Fruit fly (Drosophila melanogaster) whole organism, embryonic: ENCODE measurements around the gene Ugt301D1.

Experiments
- ATbp ChIP-seq: fragments of 200-800 bp; sonication (Bioruptor generic); optimal IDR thresholded peaks from 2 replicates; lab custom pipeline; 2017; ENCODE audit warnings: missing biosample characterization, mild to moderate bottlenecking, missing genetic modification characterization, missing genetic modification reagents
- CG10462 ChIP-seq: fragments of 200-800 bp; sonication (Bioruptor generic); optimal IDR thresholded peaks from 2 replicates; lab custom pipeline; 2016; ENCODE audit warnings: missing biosample characterization, missing genetic modification characterization
- CG11504 ChIP-seq: fragments of 200-800 bp; sonication (Bioruptor generic); optimal IDR thresholded peaks from 3 replicates; lab custom pipeline; 2019; ENCODE audit warnings: missing biosample characterization, mild to moderate bottlenecking, missing genetic modification characterization, moderate library complexity
- CG12236 ChIP-seq: fragments of 200-800 bp; sonication (Bioruptor generic); optimal IDR thresholded peaks from 2 replicates; lab custom pipeline; 2016; ENCODE audit warnings: missing biosample characterization, missing genetic modification characterization
- CG12391 ChIP-seq: fragments of 200-800 bp; sonication (Bioruptor generic); optimal IDR thresholded peaks from 3 replicates; lab custom pipeline; 2018; ENCODE audit warnings: missing biosample characterization, mild to moderate bottlenecking, missing genetic modification characterization, moderate library complexity
- CG13424 ChIP-seq: fragments of 200-800 bp; sonication (Bioruptor generic); optimal IDR thresholded peaks from 2 replicates; lab custom pipeline; 2019; ENCODE audit warnings: missing biosample characterization, mild to moderate bottlenecking, missing genetic modification characterization, moderate library complexity
- CG1529 ChIP-seq: fragments of 200-800 bp; sonication (Bioruptor generic); optimal IDR thresholded peaks from 3 replicates; lab custom pipeline; 2018; ENCODE audit warnings: missing biosample characterization, missing genetic modification characterization
- CG1602 ChIP-seq: fragments of 200-800 bp; sonication (Bioruptor generic); optimal IDR thresholded peaks from 3 replicates; lab custom pipeline; 2016; ENCODE audit warnings: missing biosample characterization, missing genetic modification characterization
- CG17328 ChIP-seq: fragments of 200-800 bp; sonication (Bioruptor generic); IDR thresholded peaks from 2 replicates; pipeline ENCODE4 v1.3.6; 2022; ENCODE audit warnings: missing biosample characterization, missing genetic modification characterization
- CG17359 ChIP-seq: fragments of 200-800 bp; sonication (Bioruptor generic); optimal IDR thresholded peaks from 3 replicates; lab custom pipeline; 2018; ENCODE audit warnings: missing biosample characterization, mild to moderate bottlenecking, missing genetic modification characterization, moderate library complexity
- CG17385 ChIP-seq: fragments of 200-800 bp; sonication (Bioruptor generic); optimal IDR thresholded peaks from 3 replicates; lab custom pipeline; 2018; ENCODE audit warnings: missing biosample characterization, mild to moderate bottlenecking, missing genetic modification characterization
- CG33557 ChIP-seq: fragments of 200-800 bp; sonication (Bioruptor generic); optimal IDR thresholded peaks from 2 replicates; lab custom pipeline; 2019; ENCODE audit warnings: missing biosample characterization, mild to moderate bottlenecking, missing genetic modification characterization, moderate library complexity
- CG4424 ChIP-seq: fragments of 200-800 bp; sonication (Bioruptor generic); optimal IDR thresholded peaks from 3 replicates; lab custom pipeline; 2016; ENCODE audit warnings: missing biosample characterization, missing genetic modification characterization
- CG6689 ChIP-seq: fragments of 200-800 bp; sonication (Bioruptor generic); IDR thresholded peaks from 2 replicates; pipeline ENCODE4 v1.3.6; 2022; ENCODE audit warnings: missing biosample characterization, missing genetic modification characterization
- CG6791 ChIP-seq: fragments of 200-800 bp; sonication (Bioruptor generic); IDR thresholded peaks from 3 replicates; pipeline ENCODE4 v1.3.6; 2022; ENCODE audit warnings: missing biosample characterization, missing genetic modification characterization; ENCODE audit not compliant: partially characterized antibody
- CG7271 ChIP-seq: fragments of 200-800 bp; sonication (Bioruptor generic); optimal IDR thresholded peaks from 2 replicates; lab custom pipeline; 2018; ENCODE audit warnings: missing biosample characterization, mild to moderate bottlenecking, missing genetic modification characterization, moderate library complexity
- CG7963 ChIP-seq: fragments of 200-800 bp; sonication (Bioruptor generic); IDR thresholded peaks from 3 replicates; pipeline ENCODE4 v1.3.6; 2022; ENCODE audit warnings: missing biosample characterization, missing genetic modification characterization; ENCODE audit not compliant: partially characterized antibody
- CG8388 ChIP-seq: fragments of 200-800 bp; sonication (Bioruptor generic); optimal IDR thresholded peaks from 2 replicates; lab custom pipeline; 2019; ENCODE audit warnings: missing biosample characterization, mild to moderate bottlenecking, missing genetic modification characterization, moderate library complexity
- CHES-1-like ChIP-seq: fragments of 200-800 bp; sonication (Bioruptor generic); optimal IDR thresholded peaks from 2 replicates; lab custom pipeline; 2016; ENCODE audit warnings: missing biosample characterization, missing genetic modification characterization
- Camta ChIP-seq: fragments of 200-800 bp; sonication (Bioruptor generic); optimal IDR thresholded peaks from 2 replicates; lab custom pipeline; 2016; ENCODE audit warnings: missing biosample characterization, missing genetic modification characterization
- CoRest ChIP-seq: fragments of 200-800 bp; sonication (Bioruptor generic); optimal IDR thresholded peaks from 3 replicates; lab custom pipeline; 2018; ENCODE audit warnings: missing biosample characterization, mild to moderate bottlenecking, missing genetic modification characterization, moderate library complexity
- Deaf1 ChIP-seq: fragments of 200-800 bp; optimal IDR thresholded peaks from 3 replicates; lab custom pipeline; 2019; ENCODE audit warnings: missing biosample characterization, mild to moderate bottlenecking, missing genetic modification characterization, moderate library complexity
- Hey ChIP-seq: fragments of 200-800 bp; sonication (Bioruptor generic); optimal IDR thresholded peaks from 3 replicates; lab custom pipeline; 2018; ENCODE audit warnings: missing biosample characterization, mild to moderate bottlenecking, missing genetic modification characterization
- Mad ChIP-seq: fragments of 200-800 bp; sonication (Bioruptor generic); optimal IDR thresholded peaks from 2 replicates; lab custom pipeline; 2016; ENCODE audit warnings: missing biosample characterization, missing genetic modification characterization
- Med ChIP-seq: fragments of 200-800 bp; sonication (Bioruptor generic); peaks from one replicate; lab custom pipeline; 2016; ENCODE audit warnings: missing biosample characterization, missing genetic modification characterization, mild to moderate bottlenecking, inconsistent platforms, moderate library complexity
- Mes4 ChIP-seq: fragments of 200-800 bp; sonication (Bioruptor generic); optimal IDR thresholded peaks from 2 replicates; lab custom pipeline; 2016; ENCODE audit warnings: missing biosample characterization, missing genetic modification characterization
- NC2β ChIP-seq: fragments of 200-800 bp; sonication (Bioruptor generic); optimal IDR thresholded peaks from 2 replicates; lab custom pipeline; 2016; ENCODE audit warnings: missing biosample characterization, missing genetic modification characterization
- PHDP ChIP-seq: fragments of 200-800 bp; sonication (Bioruptor generic); optimal IDR thresholded peaks from 3 replicates; lab custom pipeline; 2018; ENCODE audit warnings: missing biosample characterization, mild to moderate bottlenecking, missing genetic modification characterization, moderate library complexity
- Sox102F ChIP-seq: fragments of 200-800 bp; sonication (Bioruptor generic); optimal IDR thresholded peaks from 2 replicates; lab custom pipeline; 2018; ENCODE audit warnings: missing biosample characterization, mild to moderate bottlenecking, missing genetic modification characterization, moderate library complexity
- Ssrp ChIP-seq: fragments of 200-800 bp; sonication (Bioruptor generic); optimal IDR thresholded peaks from 2 replicates; lab custom pipeline; 2018; ENCODE audit warnings: missing biosample characterization, mild to moderate bottlenecking, missing genetic modification characterization, moderate library complexity
- Trl ChIP-seq, 3 experiments: fragments of >200 bp in 2 of 3; fragments of 200-800 bp in 1 of 3; sonication (Bioruptor generic) in 1 of 3; optimal IDR thresholded peaks; 2 replicates in 1 of 3; 3 replicates in 2 of 3; lab custom pipeline; 2016 to 2017; ENCODE audit warnings: missing biosample characterization in 1 of 3, missing genetic modification characterization in 1 of 3
- bcd ChIP-seq: fragments of 200-800 bp; sonication (Bioruptor generic); optimal IDR thresholded peaks from 2 replicates; lab custom pipeline; 2017; ENCODE audit warnings: missing biosample characterization, mild to moderate bottlenecking, missing genetic modification characterization
- bsh ChIP-seq, 2 experiments: fragments of 200-800 bp; sonication (Bioruptor generic); optimal IDR thresholded peaks; 2 replicates each; lab custom pipeline; 2017 to 2018; ENCODE audit warnings: mild to moderate bottlenecking in 2 of 2, missing biosample characterization in 2 of 2, missing genetic modification characterization in 2 of 2, moderate library complexity in 1 of 2
- chif ChIP-seq, 2 experiments: fragments of 200-800 bp; sonication (Bioruptor generic); optimal IDR thresholded peaks; 3 replicates each; lab custom pipeline; 2016; ENCODE audit warnings: missing biosample characterization in 2 of 2, missing genetic modification characterization in 2 of 2
- chm ChIP-seq: fragments of 200-800 bp; sonication (Bioruptor generic); IDR thresholded peaks from 2 replicates; pipeline ENCODE4 v1.3.6; 2022; ENCODE audit warnings: missing biosample characterization, missing genetic modification characterization
- chn ChIP-seq: fragments of 200-800 bp; sonication (Bioruptor generic); optimal IDR thresholded peaks from 2 replicates; lab custom pipeline; 2016; ENCODE audit warnings: missing biosample characterization, missing genetic modification characterization
- croc ChIP-seq: fragments of 200-800 bp; sonication (Bioruptor generic); conservative IDR thresholded peaks from 3 replicates; pipeline ENCODE4 v1.3.6; 2022; ENCODE audit warnings: missing biosample characterization, missing genetic modification characterization
- dmrt11E ChIP-seq: fragments of 200-800 bp; sonication (Bioruptor generic); optimal IDR thresholded peaks from 3 replicates; lab custom pipeline; 2018; ENCODE audit warnings: missing biosample characterization, mild to moderate bottlenecking, missing genetic modification characterization, moderate library complexity
- en ChIP-seq: fragments of 200-800 bp; sonication (Bioruptor generic); optimal IDR thresholded peaks from 2 replicates; lab custom pipeline; 2016; ENCODE audit warnings: missing biosample characterization, missing genetic modification characterization
- gce ChIP-seq: fragments of 200-800 bp; sonication (Bioruptor generic); IDR thresholded peaks from 3 replicates; pipeline ENCODE4 v1.3.6; 2022; ENCODE audit warnings: missing biosample characterization, missing genetic modification characterization
- gem ChIP-seq: fragments of 200-800 bp; sonication (Bioruptor generic); optimal IDR thresholded peaks from 2 replicates; lab custom pipeline; 2019; ENCODE audit warnings: missing biosample characterization, mild to moderate bottlenecking, missing genetic modification characterization, moderate library complexity
- jing ChIP-seq: fragments of 200-800 bp; sonication (Bioruptor generic); optimal IDR thresholded peaks from 2 replicates; lab custom pipeline; 2018; ENCODE audit warnings: missing biosample characterization, mild to moderate bottlenecking, missing genetic modification characterization
- klu ChIP-seq: fragments of 200-800 bp; sonication (Bioruptor generic); IDR thresholded peaks from 2 replicates; pipeline ENCODE4 v1.3.6; 2022; ENCODE audit warnings: missing biosample characterization, missing genetic modification characterization
- nmo ChIP-seq: fragments of 200-800 bp; sonication (Bioruptor generic); optimal IDR thresholded peaks from 2 replicates; lab custom pipeline; 2018; ENCODE audit warnings: missing biosample characterization, mild to moderate bottlenecking, missing genetic modification characterization, moderate library complexity
- ro ChIP-seq: fragments of 200-800 bp; sonication (Bioruptor generic); IDR thresholded peaks from 2 replicates; pipeline ENCODE4 v1.3.6; 2022; ENCODE audit warnings: missing biosample characterization, missing genetic modification characterization
- salm ChIP-seq: fragments of 200-800 bp; sonication (Bioruptor generic); optimal IDR thresholded peaks from 2 replicates; lab custom pipeline; 2018; ENCODE audit warnings: missing biosample characterization, mild to moderate bottlenecking, missing genetic modification characterization
- sd ChIP-seq: fragments of 200-800 bp; sonication (Bioruptor generic); optimal IDR thresholded peaks from 3 replicates; lab custom pipeline; 2018; ENCODE audit warnings: missing biosample characterization, mild to moderate bottlenecking, missing genetic modification characterization, moderate library complexity
- tup ChIP-seq: fragments of 200-800 bp; sonication (Bioruptor generic); optimal IDR thresholded peaks from 2 replicates; lab custom pipeline; 2016; ENCODE audit warnings: missing biosample characterization, mild to moderate bottlenecking, missing genetic modification characterization, moderate library complexity
- vvl ChIP-seq: fragments of 200-800 bp; sonication (Bioruptor generic); IDR thresholded peaks from 2 replicates; pipeline ENCODE4 v1.3.6; 2022; ENCODE audit warnings: missing biosample characterization, missing genetic modification characterization

Gene Ugt301D1

DNA sequence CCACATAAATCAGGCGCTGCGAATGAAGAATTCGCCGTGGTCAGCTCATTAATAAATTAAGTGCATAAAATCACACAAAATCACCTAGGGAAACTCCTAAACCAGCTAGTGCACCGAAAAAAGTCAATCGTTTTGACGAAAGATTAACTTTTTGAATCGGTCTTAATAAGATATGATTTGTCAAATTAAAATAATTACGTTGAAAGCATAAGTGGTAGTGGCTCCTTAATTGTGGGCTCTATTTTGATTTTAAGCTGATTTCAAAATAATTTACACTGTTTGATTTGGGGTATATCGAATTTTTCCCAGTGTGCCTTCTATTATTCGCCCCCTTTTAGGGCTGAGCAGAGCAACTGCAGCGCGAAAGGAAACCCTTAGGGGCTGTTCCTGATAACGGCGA is 3.9 kb upstream of the Ugt301D1 start (continued):
- TF ChIP-seq salm: no peak
- no peak for TF ChIP-seq klu (GFP tag; lab: Robert Waterston, UW)
- no peak for TF ChIP-seq CG7963 (GFP tag; lab: Robert Waterston, UW)
- TF ChIP-seq Trl (optimal IDR thresholded peaks at IDR 0.05; lab: Kevin White, UChicago): no peak
- TF ChIP-seq Trl (GFP tag; optimal IDR thresholded peaks at IDR 0.05; lab: Kevin White, UChicago): peak; percentile 2
- TF ChIP-seq en (GFP tag; lab: Kevin White, UChicago): peak; percentile 7
- peak; percentile 32 for TF ChIP-seq CG1529 (GFP tag; lab: Kevin White, UChicago)
- peak; percentile 17 for TF ChIP-seq tup
- peak; percentile 51 for TF ChIP-seq nmo (GFP tag; lab: Kevin White, UChicago)
- peak; percentile 54 for TF ChIP-seq Sox102F (GFP tag; lab: Kevin White, UChicago)
- TF ChIP-seq Deaf1 (tag; lab: Kevin White, UChicago): peak; percentile 7
- TF ChIP-seq chm: peak; percentile 47; the same call in 1 of the 2 replicates
- peak; percentile 66 for TF ChIP-seq CG11504 (tag; lab: Kevin White, UChicago)
- peak; percentile 32 for TF ChIP-seq Mes4
- peak; percentile 42 for TF ChIP-seq Ssrp (tag; lab: Kevin White, UChicago)
- no peak for TF ChIP-seq ro (GFP tag; lab: Robert Waterston, UW)
- peak; percentile 41 for TF ChIP-seq CoRest
- TF ChIP-seq CG33557 (GFP tag; lab: Kevin White, UChicago): peak; percentile 12
- peak; percentile 63 for TF ChIP-seq CG8388 (GFP tag; lab: Kevin White, UChicago)
- peak; percentile 36; the same call in 1 of the 2 replicates for TF ChIP-seq vvl (GFP tag; lab: Robert Waterston, UW)
- TF ChIP-seq CG6689 (GFP tag; lab: Robert Waterston, UW): peak; percentile 12; the same call in 1 of the 2 replicates
- peak; percentile 43 for TF ChIP-seq CG17359
- TF ChIP-seq dmrt11E: peak; percentile 84
- TF ChIP-seq Hey: no peak
- TF ChIP-seq CG6791 (GFP tag; lab: Robert Waterston, UW): no peak
- no peak for TF ChIP-seq PHDP (tag; lab: Kevin White, UChicago)
- TF ChIP-seq CG7271: no peak
- TF ChIP-seq bsh (GFP tag; optimal IDR thresholded peaks at IDR 0.05; lab: Kevin White, UChicago): peak in 1 of 2 experiments; percentile 70
- TF ChIP-seq chif (GFP tag; optimal IDR thresholded peaks at IDR 0.05; lab: Kevin White, UChicago): peak; percentile 51 to 60
- peak; percentile 15 for TF ChIP-seq jing (GFP tag; lab: Kevin White, UChicago)
- TF ChIP-seq sd (tag; lab: Kevin White, UChicago): no peak
- peak; percentile 6 for TF ChIP-seq Mad (GFP tag; lab: Kevin White, UChicago)
- TF ChIP-seq CHES-1-like (GFP tag; lab: Kevin White, UChicago): peak; percentile 17
- TF ChIP-seq CG4424 (GFP tag; lab: Kevin White, UChicago): peak; percentile 30
- TF ChIP-seq NC2β (GFP tag; lab: Kevin White, UChicago): peak; percentile 46
- no peak for TF ChIP-seq gce (GFP tag; lab: Robert Waterston, UW)
- peak; percentile 53 for TF ChIP-seq CG17328
- peak; percentile 62 for TF ChIP-seq CG12391 (tag; lab: Kevin White, UChicago)
- TF ChIP-seq CG1602 (GFP tag; lab: Kevin White, UChicago): peak; percentile 1
- TF ChIP-seq Camta (GFP tag; lab: Kevin White, UChicago): peak; percentile 19
- TF ChIP-seq chn (GFP tag; lab: Kevin White, UChicago): peak; percentile 67
- TF ChIP-seq CG10462 (GFP tag; lab: Kevin White, UChicago): peak; percentile 2
- no peak for TF ChIP-seq CG12236 (GFP tag; lab: Kevin White, UChicago)
- peak; percentile 71 for TF ChIP-seq gem
- TF ChIP-seq Med (GFP tag; lab: Kevin White, UChicago): peak; percentile 70
- peak; percentile 22 for TF ChIP-seq ATbp (GFP tag; lab: Kevin White, UChicago)
- peak; percentile 41; the same call in 1 of the 3 replicates for TF ChIP-seq croc (GFP tag; lab: Robert Waterston, UW)
- TF ChIP-seq CG13424 (tag; lab: Kevin White, UChicago): peak; percentile 20
- peak; percentile 11 for TF ChIP-seq CG17385 (GFP tag; lab: Kevin White, UChicago)
- peak; percentile 18 for TF ChIP-seq bcd (GFP tag; lab: Kevin White, UChicago)
